Worm (Caenorhabditis elegans): ENCODE results near the gene F11D11.6.

Gene F11D11.6

ce11 chrV:18753036-18753435, at the start of gene F11D11.6:
TSS of gene F11D11.6 (minus strand) at chrV:18753136.
- TF ChIP-seq ref-1 (GFP tag; conservative IDR thresholded peaks at IDR 0.05) (no peak), T22C8.4 (GFP tag; IDR thresholded peaks at IDR 0.05) (no peak), klf-2 (GFP tag; conservative IDR thresholded peaks at IDR 0.05) (no peak), ztf-29 (GFP tag; IDR thresholded peaks at IDR 0.05) (no peak)

- no peak for TF ChIP-seq cog-1 (tag; optimal IDR thresholded peaks at IDR 0.05)
- TF ChIP-seq ztf-23 (GFP tag; IDR thresholded peaks at IDR 0.05), result no peak
- TF ChIP-seq tab-1 (GFP tag; IDR thresholded peaks at IDR 0.05), result no peak
- no peak for TF ChIP-seq ref-1 (GFP tag; conservative IDR thresholded peaks at IDR 0.05)
- TF ChIP-seq med-1 (GFP tag; optimal IDR thresholded peaks at IDR 0.05; ENCODE audit: insufficient read depth), result no peak
- TF ChIP-seq klf-2 (GFP tag; conservative IDR thresholded peaks at IDR 0.05), result no peak
- no peak for TF ChIP-seq flt-1 (GFP tag; IDR thresholded peaks at IDR 0.05)
- no peak for TF ChIP-seq T22C8.4 (GFP tag; IDR thresholded peaks at IDR 0.05)
- no peak for TF ChIP-seq ztf-29 (GFP tag; IDR thresholded peaks at IDR 0.05)
Measured at ce11 chrV:18802077-18802476, 49.1 kb upstream of the F11D11.6 start, which contains the start of gene C54E10.11. TSS of gene C54E10.11 (minus strand) at chrV:18802177.

DNA sequence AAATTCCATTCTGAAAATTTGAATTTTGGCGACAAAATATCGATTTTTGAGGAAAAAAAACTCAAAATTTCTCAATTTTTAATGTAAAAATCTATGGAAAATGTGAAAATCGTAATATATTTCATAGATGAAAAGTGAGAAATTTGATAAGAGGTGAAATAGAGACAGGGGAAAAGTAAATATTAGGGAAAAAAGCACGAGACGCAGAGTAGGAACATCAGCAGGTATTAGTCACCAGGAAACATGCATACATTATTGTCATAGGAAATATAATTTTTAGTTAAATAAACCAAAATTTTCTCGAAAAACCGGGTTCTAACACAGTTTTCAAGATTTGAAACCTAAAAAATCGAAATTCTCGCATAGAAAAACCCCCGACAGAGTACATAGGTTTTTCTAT, 47.9 kb upstream of the F11D11.6 start, which contains the start of gene nhr-170:
Gene nhr-170 (minus strand): TSS at position 16 of the 400 bp plus-strand sequence.
- TF ChIP-seq cog-1 (tag; optimal IDR thresholded peaks at IDR 0.05), result no peak
- TF ChIP-seq flt-1 (GFP tag; IDR thresholded peaks at IDR 0.05), result no peak
- no peak for TF ChIP-seq ztf-23 (GFP tag; IDR thresholded peaks at IDR 0.05)
- no peak for TF ChIP-seq T22C8.4 (GFP tag; IDR thresholded peaks at IDR 0.05)
- no peak for TF ChIP-seq klf-2 (GFP tag; conservative IDR thresholded peaks at IDR 0.05)
- no peak for TF ChIP-seq ref-1 (GFP tag; conservative IDR thresholded peaks at IDR 0.05)
- no peak for TF ChIP-seq tab-1 (GFP tag; IDR thresholded peaks at IDR 0.05)
- TF ChIP-seq ztf-29 (GFP tag; IDR thresholded peaks at IDR 0.05), result no peak
- TF ChIP-seq med-1 (GFP tag; optimal IDR thresholded peaks at IDR 0.05; ENCODE audit: insufficient read depth), result no peak

DNA sequence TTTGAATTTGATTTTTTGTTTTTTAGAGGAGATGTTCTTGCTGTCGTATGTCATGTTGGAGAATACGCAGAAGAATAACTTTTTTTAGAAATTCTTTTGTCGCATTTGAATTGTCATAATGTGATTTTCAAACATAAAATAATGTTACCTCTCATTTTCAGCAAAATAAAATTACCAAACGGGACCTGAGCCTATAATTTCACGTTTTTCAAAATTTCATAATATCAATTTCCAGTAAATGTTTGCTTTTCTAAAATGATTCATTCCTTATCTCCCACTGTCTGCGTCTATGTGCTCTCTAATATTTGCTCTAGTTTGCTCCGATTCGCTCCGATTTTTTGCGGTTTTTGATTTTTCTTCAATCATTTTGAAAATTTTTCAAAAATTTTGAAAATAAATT, 37.7 kb upstream of the F11D11.6 start, which contains the start of gene nhr-231:
Gene nhr-231 (plus strand): TSS at position 301 of the 400 bp plus-strand sequence.
- TF ChIP-seq cog-1 (tag; optimal IDR thresholded peaks at IDR 0.05), result no peak
- TF ChIP-seq T22C8.4 (GFP tag; IDR thresholded peaks at IDR 0.05), result no peak
- TF ChIP-seq flt-1 (GFP tag; IDR thresholded peaks at IDR 0.05), result no peak
- TF ChIP-seq klf-2 (GFP tag; conservative IDR thresholded peaks at IDR 0.05), result no peak
- TF ChIP-seq ztf-29 (GFP tag; IDR thresholded peaks at IDR 0.05), result no peak
- no peak for TF ChIP-seq med-1 (GFP tag; optimal IDR thresholded peaks at IDR 0.05; ENCODE audit: insufficient read depth)
- TF ChIP-seq ztf-23 (GFP tag; IDR thresholded peaks at IDR 0.05), result no peak
- no peak for TF ChIP-seq ref-1 (GFP tag; conservative IDR thresholded peaks at IDR 0.05)
- no peak for TF ChIP-seq tab-1 (GFP tag; IDR thresholded peaks at IDR 0.05)

DNA sequence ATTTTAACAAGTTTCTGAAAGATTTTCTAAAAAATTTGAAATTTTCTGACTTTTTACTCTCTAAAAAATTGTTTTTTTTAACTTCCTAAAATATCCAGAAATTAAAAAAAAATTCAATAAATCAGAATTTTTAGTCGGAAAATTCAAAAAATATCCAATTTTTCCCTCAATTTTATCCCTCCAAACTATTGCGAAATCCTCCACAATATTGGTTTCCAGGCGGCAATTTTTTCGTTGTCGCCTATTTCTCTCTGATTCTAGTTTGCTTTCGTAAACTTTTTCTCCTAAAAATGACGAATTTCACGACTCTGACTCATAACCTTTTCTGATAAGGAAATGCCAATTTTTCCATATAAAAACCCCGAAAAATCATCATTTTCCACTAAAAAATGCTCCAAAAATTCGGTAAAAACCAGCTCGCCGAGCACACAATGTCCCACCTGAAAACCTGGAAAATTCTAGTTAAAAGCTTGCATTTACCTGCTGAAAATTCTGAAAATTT, 34.5 kb upstream of the F11D11.6 start, which contains the start of gene Y17D7B.2:
Gene Y17D7B.2 (plus strand): TSS at position 323 of the 502 bp plus-strand sequence.
- no peak for TF ChIP-seq ref-1 (GFP tag; conservative IDR thresholded peaks at IDR 0.05)
- TF ChIP-seq cog-1 (tag; optimal IDR thresholded peaks at IDR 0.05), result no peak
- no peak for TF ChIP-seq T22C8.4 (GFP tag; IDR thresholded peaks at IDR 0.05)
- TF ChIP-seq flt-1 (GFP tag; IDR thresholded peaks at IDR 0.05), result no peak
- TF ChIP-seq klf-2 (GFP tag; conservative IDR thresholded peaks at IDR 0.05), result no peak

- TF ChIP-seq ztf-23 (GFP tag; IDR thresholded peaks at IDR 0.05), result no peak
Measured at ce11 chrV:18786694-18787093, 33.8 kb upstream of the F11D11.6 start, which contains the start of gene Y17D7B.3. TSS of gene Y17D7B.3 (minus strand) at chrV:18786794.

- no peak for TF ChIP-seq ref-1 (GFP tag; conservative IDR thresholded peaks at IDR 0.05)
- TF ChIP-seq med-1 (GFP tag; optimal IDR thresholded peaks at IDR 0.05; ENCODE audit: insufficient read depth), result no peak
- TF ChIP-seq tab-1 (GFP tag; IDR thresholded peaks at IDR 0.05), result no peak
Measured at ce11 chrV:18783474-18783873, 30.5 kb upstream of the F11D11.6 start, which contains the start of gene Y17D7B.10. TSS of gene Y17D7B.10 (plus strand) at chrV:18783716.

- TF ChIP-seq med-1 (GFP tag; optimal IDR thresholded peaks at IDR 0.05; ENCODE audit: insufficient read depth) (no peak), tab-1 (GFP tag; IDR thresholded peaks at IDR 0.05) (no peak), T22C8.4 (GFP tag; IDR thresholded peaks at IDR 0.05) (no peak), cog-1 (tag; optimal IDR thresholded peaks at IDR 0.05) (no peak), ztf-29 (GFP tag; IDR thresholded peaks at IDR 0.05) (no peak), ztf-23 (GFP tag; IDR thresholded peaks at IDR 0.05) (no peak), flt-1 (GFP tag; IDR thresholded peaks at IDR 0.05) (no peak)
Measured at ce11 chrV:18782747-18783146, 29.8 kb upstream of the F11D11.6 start.

DNA sequence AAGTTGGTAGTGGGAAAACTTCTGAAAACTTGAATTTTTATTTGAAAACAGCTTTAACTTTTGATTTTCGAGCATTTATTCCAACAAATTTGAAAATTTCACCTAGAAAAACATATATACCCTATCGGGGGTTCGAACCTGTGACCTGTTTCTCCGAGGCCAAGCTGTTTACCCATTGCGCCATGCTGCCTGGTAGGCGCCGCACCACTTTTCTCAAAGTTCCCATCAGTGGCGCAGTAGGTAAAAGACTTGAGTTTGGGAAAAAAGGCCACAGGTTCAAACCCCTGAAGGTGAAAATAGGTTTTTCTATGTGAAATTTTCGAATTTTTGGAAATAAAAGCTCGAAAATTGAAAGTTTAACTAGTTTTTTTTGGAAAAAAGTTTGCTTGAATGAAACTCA, 27.7 kb upstream of the F11D11.6 start:
- TF ChIP-seq tab-1 (GFP tag; IDR thresholded peaks at IDR 0.05) (no peak), ref-1 (GFP tag; conservative IDR thresholded peaks at IDR 0.05) (no peak), flt-1 (GFP tag; IDR thresholded peaks at IDR 0.05) (no peak), T22C8.4 (GFP tag; IDR thresholded peaks at IDR 0.05) (no peak), ztf-29 (GFP tag; IDR thresholded peaks at IDR 0.05) (no peak), cog-1 (tag; optimal IDR thresholded peaks at IDR 0.05) (no peak), ztf-23 (GFP tag; IDR thresholded peaks at IDR 0.05) (no peak), med-1 (GFP tag; optimal IDR thresholded peaks at IDR 0.05; ENCODE audit: insufficient read depth) (no peak), klf-2 (GFP tag; conservative IDR thresholded peaks at IDR 0.05) (no peak)

DNA sequence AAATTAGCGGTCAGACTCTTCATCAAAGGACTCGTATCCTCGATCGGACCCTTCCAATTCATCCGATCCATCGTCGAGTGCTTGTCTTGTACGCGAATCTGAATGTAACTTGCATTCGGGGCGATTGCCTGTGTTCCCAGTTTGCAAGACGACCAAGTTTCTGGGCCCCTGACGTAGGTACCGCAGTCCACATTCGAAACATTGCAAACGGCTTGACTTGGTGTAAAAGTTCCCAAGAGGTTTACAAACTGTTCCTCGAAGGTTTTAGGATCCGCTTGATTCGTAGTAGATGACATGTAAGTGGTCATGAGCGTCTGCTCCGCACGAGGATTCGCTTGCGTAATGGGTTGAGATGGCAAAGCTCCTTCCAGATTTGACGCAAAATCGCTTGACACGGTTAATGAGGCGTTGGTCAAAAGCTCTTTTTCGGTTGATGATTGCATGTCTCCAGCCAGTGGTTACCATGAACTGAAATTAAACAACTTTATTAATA, 23.4 kb upstream of the F11D11.6 start, which contains the start of gene Y17D7B.4:
Gene Y17D7B.4 (minus strand): TSS at position 443 of the 493 bp plus-strand sequence.
- TF ChIP-seq T22C8.4 (GFP tag; IDR thresholded peaks at IDR 0.05) (no peak), cog-1 (tag; optimal IDR thresholded peaks at IDR 0.05) (no peak), med-1 (GFP tag; optimal IDR thresholded peaks at IDR 0.05; ENCODE audit: insufficient read depth) (no peak), ref-1 (GFP tag; conservative IDR thresholded peaks at IDR 0.05) (no peak), ztf-23 (GFP tag; IDR thresholded peaks at IDR 0.05) (no peak), ztf-29 (GFP tag; IDR thresholded peaks at IDR 0.05) (no peak), tab-1 (GFP tag; IDR thresholded peaks at IDR 0.05) (no peak), klf-2 (GFP tag; conservative IDR thresholded peaks at IDR 0.05) (no peak), flt-1 (GFP tag; IDR thresholded peaks at IDR 0.05) (no peak)
